Worm (Caenorhabditis elegans): ENCODE measurements around the gene lys-6.

- TF ChIP-seq W03F9.2 (tag; optimal IDR thresholded peaks at IDR 0.05) (no peak), him-1 (tag; optimal IDR thresholded peaks at IDR 0.05) (no peak)
These were observed 16.1 kb upstream of the lys-6 start, which contains the start of gene prx-2 for ce11 chrIV:11643829-11644228.

Data from whole organism, L4/young adult.